Worm (Caenorhabditis elegans) whole organism, young adult: ENCODE results near the gene Y53G8AL.3.

Experiments used
- B0019.2 ChIP-seq: fragments of 200-800 bp; sonication (Bioruptor generic); conservative IDR thresholded peaks from 2 replicates; pipeline ENCODE4 v1.3.6; 2022; ENCODE audit warnings: missing genetic modification reagents, missing genetic modification characterization, missing compliant biosample characterization
- B0035.1 ChIP-seq: sonication (generic microtip); optimal IDR thresholded peaks from 2 replicates; lab custom pipeline; 2016; ENCODE audit warnings: missing genetic modification characterization, mild to moderate bottlenecking, missing compliant biosample characterization, missing genotype, missing genetic modification reagents
- B0336.3 ChIP-seq: fragments of 200-800 bp; sonication (Bioruptor generic); IDR thresholded peaks from 2 replicates; pipeline ENCODE4 v1.3.6; 2022; ENCODE audit warnings: missing genetic modification characterization, missing compliant biosample characterization
- D2030.7 ChIP-seq: fragments of 200-800 bp; sonication (Bioruptor generic); IDR thresholded peaks from 2 replicates; pipeline ENCODE4 v1.3.6; 2022; ENCODE audit warnings: missing genetic modification reagents, missing genetic modification characterization, missing compliant biosample characterization
- F23B12.7 ChIP-seq: sonication (generic microtip); optimal IDR thresholded peaks from 2 replicates; lab custom pipeline; 2017; ENCODE audit warnings: missing genetic modification characterization, mild to moderate bottlenecking, missing compliant biosample characterization, antibody characterized with exemption, moderate library complexity; ENCODE audit not compliant: insufficient read depth
- F33H1.4 ChIP-seq: fragments of 200-800 bp; sonication (Bioruptor generic); IDR thresholded peaks from 2 replicates; pipeline ENCODE4 v1.3.6; 2022; ENCODE audit warnings: missing genetic modification reagents, missing genetic modification characterization, missing compliant biosample characterization
- F37B4.10 ChIP-seq: fragments of 200-800 bp; sonication (Bioruptor generic); IDR thresholded peaks from 2 replicates; pipeline ENCODE4 v1.3.6; 2022; ENCODE audit warnings: missing genetic modification characterization, missing compliant biosample characterization
- K11D2.4 ChIP-seq: fragments of 200-800 bp; sonication (Bioruptor generic); IDR thresholded peaks from 2 replicates; pipeline ENCODE4 v1.3.6; 2022; ENCODE audit warnings: missing genetic modification reagents, missing genetic modification characterization, missing compliant biosample characterization
- Y53F4B.3 ChIP-seq: fragments of 200-800 bp; sonication (Bioruptor generic); IDR thresholded peaks from 2 replicates; pipeline ENCODE4 v1.3.6; 2022; ENCODE audit warnings: missing genetic modification reagents, missing genetic modification characterization, missing compliant biosample characterization
- Y53G8AR.9 ChIP-seq: fragments of 200-800 bp; sonication (Bioruptor generic); conservative IDR thresholded peaks from 2 replicates; pipeline ENCODE4 v1.3.6; 2022; ENCODE audit warnings: missing genetic modification reagents, missing genetic modification characterization, missing compliant biosample characterization
- Y79H2A.3 ChIP-seq: fragments of 200-800 bp; sonication (Bioruptor generic); conservative IDR thresholded peaks from 2 replicates; pipeline ENCODE4 v1.3.6; 2022; ENCODE audit warnings: missing genetic modification reagents, missing genetic modification characterization, missing compliant biosample characterization
- Y95B8A.8 ChIP-seq: fragments of 200-800 bp; sonication (Bioruptor generic); IDR thresholded peaks from 2 replicates; pipeline ENCODE4 v1.3.6; 2022; ENCODE audit warnings: missing genetic modification reagents, missing genetic modification characterization, missing compliant biosample characterization
- aptf-2 ChIP-seq: fragments of 200-800 bp; sonication (Bioruptor generic); conservative IDR thresholded peaks from 2 replicates; pipeline ENCODE4 v1.3.6; 2022; ENCODE audit warnings: missing genetic modification reagents, missing genetic modification characterization, missing compliant biosample characterization
- athp-1 ChIP-seq: sonication (generic microtip); optimal IDR thresholded peaks from 2 replicates; lab custom pipeline; 2017; ENCODE audit warnings: mild to moderate bottlenecking, missing genetic modification characterization, missing compliant biosample characterization
- attf-3 ChIP-seq: fragments of 200-800 bp; sonication (Bioruptor generic); conservative IDR thresholded peaks from 2 replicates; pipeline ENCODE4 v1.3.6; 2022; ENCODE audit warnings: missing genetic modification reagents, missing genetic modification characterization, missing compliant biosample characterization
- attf-6 ChIP-seq: fragments of 200-800 bp; sonication (Bioruptor generic); IDR thresholded peaks from 2 replicates; pipeline ENCODE4 v1.3.6; 2022; ENCODE audit warnings: missing genetic modification reagents, missing genetic modification characterization, missing compliant biosample characterization
- ccch-3 ChIP-seq: fragments of 200-800 bp; sonication (Bioruptor generic); optimal IDR thresholded peaks from 2 replicates; lab custom pipeline; 2018; ENCODE audit warnings: mild to moderate bottlenecking, missing genetic modification characterization, missing compliant biosample characterization
- cebp-1 ChIP-seq, 2 experiments: fragments of 200-800 bp in 1 of 2; sonication (Bioruptor generic) in 1 of 2; sonication (generic microtip) in 1 of 2; IDR thresholded peaks in 1 of 2; optimal IDR thresholded peaks in 1 of 2; 2 replicates each; pipeline versions ENCODE4 v1.3.6 to Lab custom; 2017 to 2022; ENCODE audit warnings: missing compliant biosample characterization in 2 of 2, missing genetic modification characterization in 2 of 2, mild to moderate bottlenecking in 1 of 2, missing genetic modification reagents in 1 of 2, moderate library complexity in 1 of 2
- cebp-2 ChIP-seq: fragments of 200-800 bp; sonication (Bioruptor generic); IDR thresholded peaks from 2 replicates; pipeline ENCODE4 v1.3.6; 2022; ENCODE audit warnings: missing genetic modification characterization, missing compliant biosample characterization
- ceh-27 ChIP-seq: fragments of 200-800 bp; sonication (Bioruptor generic); optimal IDR thresholded peaks from 2 replicates; lab custom pipeline; 2018; ENCODE audit warnings: mild to moderate bottlenecking, missing genetic modification characterization, moderate library complexity, missing compliant biosample characterization
- ceh-79 ChIP-seq: sonication (generic microtip); optimal IDR thresholded peaks from 2 replicates; lab custom pipeline; 2017; ENCODE audit warnings: mild to moderate bottlenecking, missing genetic modification characterization, missing compliant biosample characterization
- dpff-1 ChIP-seq: sonication (generic microtip); optimal IDR thresholded peaks from 2 replicates; lab custom pipeline; 2017; ENCODE audit warnings: mild to moderate bottlenecking, missing genetic modification characterization, missing compliant biosample characterization
- him-1 ChIP-seq: sonication (generic microtip); optimal IDR thresholded peaks from 2 replicates; lab custom pipeline; 2016; ENCODE audit warnings: missing genotype, missing genetic modification reagents, missing genetic modification characterization, missing compliant biosample characterization
- hlh-12 ChIP-seq: sonication (generic microtip); optimal IDR thresholded peaks from 2 replicates; lab custom pipeline; 2016; ENCODE audit warnings: missing genetic modification characterization, missing compliant biosample characterization
- lin-35 ChIP-seq, 3 experiments: fragments of 150-350 bp in 2 of 3; sonication (generic microtip) in 1 of 3; optimal IDR thresholded peaks; 2 replicates each; lab custom pipeline; 2014 to 2018; ENCODE audit warnings: missing biosample characterization in 3 of 3, missing genetic modification characterization in 3 of 3, missing genetic modification reagents in 3 of 3
- lsl-1 ChIP-seq: fragments of 200-800 bp; sonication (Bioruptor generic); optimal IDR thresholded peaks from 2 replicates; lab custom pipeline; 2018; ENCODE audit warnings: mild to moderate bottlenecking, missing genetic modification characterization, moderate library complexity, missing compliant biosample characterization
- madf-3 ChIP-seq: fragments of 200-800 bp; sonication (Bioruptor generic); IDR thresholded peaks from 2 replicates; pipeline ENCODE4 v1.3.6; 2022; ENCODE audit warnings: missing genetic modification reagents, missing genetic modification characterization, missing compliant biosample characterization
- mcd-1 ChIP-seq: fragments of 200-800 bp; sonication (Bioruptor generic); IDR thresholded peaks from 2 replicates; pipeline ENCODE4 v1.3.6; 2022; ENCODE audit warnings: missing genetic modification reagents, missing genetic modification characterization, missing compliant biosample characterization
- mes-4 ChIP-seq: sonication (generic microtip); optimal IDR thresholded peaks from 2 replicates; lab custom pipeline; 2016; ENCODE audit warnings: missing genotype, missing genetic modification characterization, missing compliant biosample characterization
- mxl-1 ChIP-seq: sonication (generic microtip); optimal IDR thresholded peaks from 2 replicates; lab custom pipeline; 2016; ENCODE audit warnings: missing genetic modification characterization, missing compliant biosample characterization
- nfya-2 ChIP-seq: fragments of 200-800 bp; sonication (Bioruptor generic); IDR thresholded peaks from 2 replicates; pipeline ENCODE4 v1.3.6; 2022; ENCODE audit warnings: missing genetic modification reagents, missing genetic modification characterization, missing compliant biosample characterization
- nhr-120 ChIP-seq: fragments of 200-800 bp; sonication (Bioruptor generic); IDR thresholded peaks from 2 replicates; pipeline ENCODE4 v1.3.6; 2022; ENCODE audit warnings: missing genetic modification characterization, missing compliant biosample characterization
- nhr-27 ChIP-seq: fragments of 200-800 bp; sonication (Bioruptor generic); optimal IDR thresholded peaks from 2 replicates; lab custom pipeline; 2018; ENCODE audit warnings: mild to moderate bottlenecking, missing genetic modification characterization, moderate library complexity, missing compliant biosample characterization
- nhr-80 ChIP-seq: sonication (generic microtip); optimal IDR thresholded peaks from 2 replicates; lab custom pipeline; 2016; ENCODE audit warnings: missing genetic modification characterization, missing compliant biosample characterization
- pbrm-1 ChIP-seq: fragments of 200-800 bp; sonication (Bioruptor generic); IDR thresholded peaks from 2 replicates; pipeline ENCODE4 v1.3.6; 2022; ENCODE audit warnings: missing genetic modification reagents, missing genetic modification characterization, missing compliant biosample characterization
- rcor-1 ChIP-seq: fragments of 200-800 bp; sonication (Bioruptor generic); IDR thresholded peaks from 2 replicates; pipeline ENCODE4 v1.3.6; 2022; ENCODE audit warnings: missing genetic modification reagents, missing genetic modification characterization, missing compliant biosample characterization
- sdz-38 ChIP-seq: sonication (generic microtip); optimal IDR thresholded peaks from 2 replicates; lab custom pipeline; 2016; ENCODE audit warnings: missing genotype, missing genetic modification characterization, missing compliant biosample characterization
- snpc-1.1 ChIP-seq: sonication (generic microtip); optimal IDR thresholded peaks from 2 replicates; lab custom pipeline; 2017; ENCODE audit warnings: missing genetic modification characterization, mild to moderate bottlenecking, missing compliant biosample characterization, antibody characterized with exemption, moderate library complexity, missing genotype, missing genetic modification reagents; ENCODE audit not compliant: insufficient read depth
- snpc-4 ChIP-seq, 5 experiments: fragments of 150-350 bp in 1 of 5; sonication (generic microtip) in 4 of 5; optimal IDR thresholded peaks; 2 replicates each; lab custom pipeline; 2014 to 2018; ENCODE audit warnings: missing genetic modification characterization in 5 of 5, missing biosample characterization in 3 of 5, antibody characterized with exemption in 2 of 5, mild to moderate bottlenecking in 2 of 5, missing compliant biosample characterization in 2 of 5, missing genotype in 2 of 5, moderate library complexity in 2 of 5, missing genetic modification reagents in 1 of 5
- somi-1 ChIP-seq: fragments of 200-800 bp; sonication (Bioruptor generic); optimal IDR thresholded peaks from 2 replicates; lab custom pipeline; 2018; ENCODE audit warnings: mild to moderate bottlenecking, missing genetic modification characterization, missing compliant biosample characterization
- tbp1 ChIP-seq: fragments of 200-800 bp; sonication (Bioruptor generic); optimal IDR thresholded peaks from 2 replicates; lab custom pipeline; 2018; ENCODE audit warnings: mild to moderate bottlenecking, missing genetic modification characterization, missing compliant biosample characterization
- zfh-2 ChIP-seq: fragments of 200-800 bp; sonication (Bioruptor generic); conservative IDR thresholded peaks from 2 replicates; pipeline ENCODE4 v1.3.6; 2022; ENCODE audit warnings: missing genetic modification reagents, missing genetic modification characterization, missing compliant biosample characterization
- ztf-28 ChIP-seq: fragments of 200-800 bp; sonication (Bioruptor generic); IDR thresholded peaks from 2 replicates; pipeline ENCODE4 v1.3.6; 2022; ENCODE audit warnings: missing genetic modification reagents, missing genetic modification characterization, missing compliant biosample characterization
- ztf-6 ChIP-seq: fragments of 200-800 bp; sonication (Bioruptor generic); IDR thresholded peaks from 2 replicates; pipeline ENCODE4 v1.3.6; 2022; ENCODE audit warnings: missing genetic modification reagents, missing genetic modification characterization, missing compliant biosample characterization

Y53G8AL.3 gene

ce11 chrIII:3249038-3249420, 3.9 kb downstream of the Y53G8AL.3 start (continued):
- TF ChIP-seq athp-1 (tag; lab: Kevin White, UChicago) (peak; percentile 56), him-1 (tag; lab: Kevin White, UChicago) (peak; percentile 20), madf-3 (GFP tag; lab: Robert Waterston, UW) (no peak), ceh-27 (GFP tag; lab: Kevin White, UChicago) (no peak), sdz-38 (tag; lab: Kevin White, UChicago) (no peak), Y79H2A.3 (GFP tag; lab: Robert Waterston, UW) (no peak), K11D2.4 (GFP tag; lab: Robert Waterston, UW) (no peak), F33H1.4 (no peak; the same call in 1 of the 2 replicates), pbrm-1 (GFP tag; lab: Robert Waterston, UW) (peak; percentile 47; the same call in 1 of the 2 replicates), hlh-12 (no peak), Y95B8A.8 (GFP tag; lab: Robert Waterston, UW) (no peak), lsl-1 (GFP tag; lab: Kevin White, UChicago) (peak; percentile 49), aptf-2 (GFP tag; lab: Robert Waterston, UW) (no peak), tbp1 (GFP tag; lab: Kevin White, UChicago) (peak; percentile 93), Y53F4B.3 (GFP tag; lab: Robert Waterston, UW) (no peak; the same call in 1 of the 2 replicates), nhr-120 (GFP tag; lab: Robert Waterston, UW) (0 out of 2 replicates have a peak, but pooled peaks have one; percentile 64), nfya-2 (no peak), mxl-1 (peak; percentile 88), cebp-1 (GFP tag; IDR thresholded peaks at IDR 0.05; lab: Robert Waterston, UW) (no peak), cebp-1 (tag; optimal IDR thresholded peaks at IDR 0.05; lab: Kevin White, UChicago) (no peak), F37B4.10 (GFP tag; lab: Robert Waterston, UW) (no peak), B0336.3 (GFP tag; lab: Robert Waterston, UW) (peak; percentile 33; the same call in 1 of the 2 replicates), D2030.7 (GFP tag; lab: Robert Waterston, UW) (no peak; the same call in 1 of the 2 replicates), nhr-80 (tag; lab: Kevin White, UChicago) (no peak), nhr-27 (tag; lab: Kevin White, UChicago) (no peak), attf-6 (GFP tag; lab: Robert Waterston, UW) (peak; percentile 68; the same call in 1 of the 2 replicates), ztf-28 (GFP tag; lab: Robert Waterston, UW) (peak; percentile 55; the same call in 1 of the 2 replicates), somi-1 (GFP tag; lab: Kevin White, UChicago) (no peak), ceh-79 (tag; lab: Kevin White, UChicago) (peak; percentile 26), snpc-1.1 (tag; lab: Kevin White, UChicago) (peak; percentile 40), ztf-6 (GFP tag; lab: Robert Waterston, UW) (no peak), cebp-2 (GFP tag; lab: Robert Waterston, UW) (peak; percentile 90), B0035.1 (tag; lab: Kevin White, UChicago) (no peak), dpff-1 (tag; lab: Kevin White, UChicago) (peak; percentile 38), Y53G8AR.9 (GFP tag; lab: Robert Waterston, UW) (peak; percentile 77), ccch-3 (GFP tag; lab: Kevin White, UChicago) (no peak)

ce11 chrIII:3248307-3249037, 4.5 kb downstream of the Y53G8AL.3 start, which contains the start of gene nduf-9:
Gene nduf-9 (minus strand): TSS chrIII:3248575.
- TF ChIP-seq mes-4 (tag; lab: Kevin White, UChicago) (no peak), mcd-1 (GFP tag; lab: Robert Waterston, UW) (peak; percentile 52), zfh-2 (GFP tag; lab: Robert Waterston, UW) (peak; percentile 56; the same call in 1 of the 2 replicates), lin-35 (GFP tag; optimal IDR thresholded peaks at IDR 0.05; lab: Kevin White, UChicago) (peak in 1 of 3 experiments; percentile 38), attf-3 (GFP tag; lab: Robert Waterston, UW) (no peak), Y79H2A.3 (GFP tag; lab: Robert Waterston, UW) (no peak), snpc-4 (GFP tag; optimal IDR thresholded peaks at IDR 0.05; lab: Kevin White, UChicago) (no peak), snpc-4 (tag; optimal IDR thresholded peaks at IDR 0.05; lab: Kevin White, UChicago) (peak in 1 of 4 experiments; percentile 27), F33H1.4 (peak; percentile 37), K11D2.4 (GFP tag; lab: Robert Waterston, UW) (no peak), F23B12.7 (peak; percentile 33), sdz-38 (tag; lab: Kevin White, UChicago) (no peak), B0019.2 (GFP tag; lab: Robert Waterston, UW) (no peak), ztf-28 (GFP tag; lab: Robert Waterston, UW) (0 out of 2 replicates have a peak, but pooled peaks have one; percentile 8), rcor-1 (GFP tag; lab: Robert Waterston, UW) (0 out of 2 replicates have a peak, but pooled peaks have one; percentile 9), D2030.7 (GFP tag; lab: Robert Waterston, UW) (no peak)
